Fruit fly (Drosophila melanogaster): ENCODE measurements around the gene Brd8.
A peak's percentile ranks its signal among the peaks of the same experiment; 100 is the strongest.

Brd8 gene

DNA sequence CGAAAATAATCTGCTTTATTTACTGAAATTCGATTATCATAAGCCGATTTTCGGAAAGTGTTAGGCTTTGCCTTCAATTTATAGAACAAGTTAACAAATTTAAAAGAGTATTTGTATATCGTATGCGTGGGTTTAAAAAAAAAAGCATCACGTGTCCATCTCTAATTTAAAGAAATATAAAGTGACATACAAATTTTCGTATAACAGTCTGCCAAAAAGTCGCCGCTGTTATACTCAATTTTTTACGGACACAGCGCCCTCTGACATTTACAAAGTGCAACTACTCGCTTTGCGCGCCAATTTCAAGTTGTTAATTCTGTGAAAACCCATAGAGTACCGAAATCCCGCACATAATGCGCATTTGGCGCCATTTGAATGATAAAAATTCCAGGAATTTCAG lies 28.1 kb downstream of the Brd8 start (continued):
- no peak for TF ChIP-seq CG3407 (GFP tag; optimal IDR thresholded peaks at IDR 0.05)
- no peak for TF ChIP-seq scrt (GFP tag; optimal IDR thresholded peaks at IDR 0.05)
- no peak for TF ChIP-seq CkIIα-i1 (GFP tag; IDR thresholded peaks at IDR 0.05)
- TF ChIP-seq Mrtf (GFP tag; IDR thresholded peaks at IDR 0.05) = no peak
- TF ChIP-seq CG9215 (GFP tag; IDR thresholded peaks at IDR 0.05) = no peak
- TF ChIP-seq hkb (optimal IDR thresholded peaks at IDR 0.05) = no peak
- TF ChIP-seq hkb (GFP tag; IDR thresholded peaks at IDR 0.05) = peak; percentile 31; the same call in 1 of the 2 replicates
- TF ChIP-seq CG9437 (GFP tag; optimal IDR thresholded peaks at IDR 0.05) = no peak
- peak; percentile 85 for TF ChIP-seq hbn (GFP tag; IDR thresholded peaks at IDR 0.05; ENCODE audit: partially characterized antibody)
- TF ChIP-seq CG17568 (GFP tag; optimal IDR thresholded peaks at IDR 0.05) = no peak
- no peak for TF ChIP-seq Trl (optimal IDR thresholded peaks at IDR 0.05)
- no peak for TF ChIP-seq Trl (GFP tag; optimal IDR thresholded peaks at IDR 0.05)
- TF ChIP-seq pros (GFP tag; optimal IDR thresholded peaks at IDR 0.05) = no peak
- TF ChIP-seq otp (GFP tag; IDR thresholded peaks at IDR 0.05) = no peak
- TF ChIP-seq E2f2 (GFP tag; IDR thresholded peaks at IDR 0.05) = peak; percentile 98
- TF ChIP-seq CG31441 (GFP tag; IDR thresholded peaks at IDR 0.05) = no peak
- no peak for TF ChIP-seq az2 (GFP tag; optimal IDR thresholded peaks at IDR 0.05)
- no peak for TF ChIP-seq Dip2 (GFP tag; IDR thresholded peaks at IDR 0.05)
- TF ChIP-seq sc (optimal IDR thresholded peaks at IDR 0.05) = no peak
- TF ChIP-seq sc (GFP tag; optimal IDR thresholded peaks at IDR 0.05) = no peak
- TF ChIP-seq vvl (GFP tag; IDR thresholded peaks at IDR 0.05) = peak; percentile 61
- no peak for TF ChIP-seq CG8281 (tag; optimal IDR thresholded peaks at IDR 0.05)
- no peak for TF ChIP-seq ap (GFP tag; IDR thresholded peaks at IDR 0.05)
- TF ChIP-seq emc (GFP tag; optimal IDR thresholded peaks at IDR 0.05) = no peak
- no peak for TF ChIP-seq Nf-YA (GFP tag; IDR thresholded peaks at IDR 0.05)
- no peak for TF ChIP-seq gt (GFP tag; IDR thresholded peaks at IDR 0.05)
- TF ChIP-seq Mad (GFP tag; optimal IDR thresholded peaks at IDR 0.05) = no peak
- no peak for TF ChIP-seq HHEX (GFP tag; optimal IDR thresholded peaks at IDR 0.05)
- TF ChIP-seq croc (GFP tag; conservative IDR thresholded peaks at IDR 0.05) = no peak
- TF ChIP-seq pum (GFP tag; optimal IDR thresholded peaks at IDR 0.05) = no peak
- no peak for TF ChIP-seq HLH54F (GFP tag; optimal IDR thresholded peaks at IDR 0.05)
- TF ChIP-seq gcm (GFP tag; optimal IDR thresholded peaks at IDR 0.05) = no peak
- TF ChIP-seq mirr (GFP tag; optimal IDR thresholded peaks at IDR 0.05) = no peak
- TF ChIP-seq CG13296 (GFP tag; optimal IDR thresholded peaks at IDR 0.05) = no peak
- no peak for TF ChIP-seq CG1647 (GFP tag; optimal IDR thresholded peaks at IDR 0.05)
- peak; percentile 13 for TF ChIP-seq CG10209 (GFP tag; optimal IDR thresholded peaks at IDR 0.05)
- TF ChIP-seq unc-4 (GFP tag; IDR thresholded peaks at IDR 0.05; ENCODE audit: partially characterized antibody) = peak; percentile 82
- TF ChIP-seq Side (GFP tag; optimal IDR thresholded peaks at IDR 0.05) = no peak
- TF ChIP-seq Hmr (GFP tag; optimal IDR thresholded peaks at IDR 0.05) = peak; percentile 12
- TF ChIP-seq Neu2 (GFP tag; optimal IDR thresholded peaks at IDR 0.05; ENCODE audit: borderline replicate concordance) = peak; percentile 19
- peak; percentile 49 for TF ChIP-seq Rfx (GFP tag; IDR thresholded peaks at IDR 0.05)
- no peak for TF ChIP-seq Lim3 (GFP tag; IDR thresholded peaks at IDR 0.05)
- TF ChIP-seq CG1233 (GFP tag; optimal IDR thresholded peaks at IDR 0.05) = no peak
- TF ChIP-seq CG4360 (GFP tag; IDR thresholded peaks at IDR 0.05) = no peak
- TF ChIP-seq CG12942 (GFP tag; optimal IDR thresholded peaks at IDR 0.05) = no peak
- no peak for TF ChIP-seq CG30020 (tag; optimal IDR thresholded peaks at IDR 0.05)
- no peak for TF ChIP-seq nerfin-2 (GFP tag; IDR thresholded peaks at IDR 0.05; ENCODE audit: partially characterized antibody)
- TF ChIP-seq Atf3 (GFP tag; optimal IDR thresholded peaks at IDR 0.05) = no peak
- TF ChIP-seq Dp (GFP tag; optimal IDR thresholded peaks at IDR 0.05) = peak; percentile 93
- no peak for TF ChIP-seq wdn (GFP tag; IDR thresholded peaks at IDR 0.05)
- TF ChIP-seq Deaf1 (tag; optimal IDR thresholded peaks at IDR 0.05) = no peak
- peak; percentile 12 for TF ChIP-seq Meics (GFP tag; optimal IDR thresholded peaks at IDR 0.05)
- TF ChIP-seq ftz-f1 (GFP tag; optimal IDR thresholded peaks at IDR 0.05) = no peak
